Worm (Caenorhabditis elegans): ENCODE data around the gene nspg-11.

The nspg-11 gene

ce11 chrIV:9341591-9341990 lies 17.7 kb upstream of the nspg-11 start, which contains the start of gene vps-26:
TSS of gene vps-26 (minus strand) at chrIV:9341790.
- TF ChIP-seq cebp-1 (GFP tag; IDR thresholded peaks at IDR 0.05): no peak
- TF ChIP-seq cebp-1 (tag; optimal IDR thresholded peaks at IDR 0.05): peak; percentile 23
- TF ChIP-seq mcd-1 (GFP tag; IDR thresholded peaks at IDR 0.05): peak; percentile 84
- no peak for TF ChIP-seq snpc-3.4 (tag; optimal IDR thresholded peaks at IDR 0.05)
- no peak for TF ChIP-seq snpc-4 (GFP tag; optimal IDR thresholded peaks at IDR 0.05)
- peak in 1 of 4 experiments; percentile 6 for TF ChIP-seq snpc-4 (tag; optimal IDR thresholded peaks at IDR 0.05)
- peak; percentile 22 for TF ChIP-seq him-1 (tag; optimal IDR thresholded peaks at IDR 0.05)
- peak; percentile 22 for TF ChIP-seq efl-1 (GFP tag; optimal IDR thresholded peaks at IDR 0.05)
- no peak for TF ChIP-seq attf-6 (GFP tag; IDR thresholded peaks at IDR 0.05)

DNA sequence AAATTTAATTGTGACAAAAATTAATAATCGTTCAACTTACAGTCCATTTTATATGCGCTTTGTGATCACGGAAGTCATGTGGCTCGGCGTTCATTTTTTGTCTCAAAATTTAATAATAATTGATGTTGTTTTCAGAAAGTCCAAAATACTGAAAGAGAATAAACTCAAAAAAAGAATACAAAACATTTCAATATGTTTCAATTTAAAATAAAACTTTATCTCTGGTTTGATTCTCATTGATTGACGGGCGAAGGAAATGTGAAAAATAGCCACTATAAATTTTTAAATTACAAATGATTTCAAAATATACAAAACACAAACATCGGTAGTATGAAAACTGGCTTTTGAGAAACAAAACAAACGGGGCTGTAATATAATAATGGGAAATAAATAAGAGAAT lies 15.3 kb upstream of the nspg-11 start, which contains the start of gene T20D3.6:
T20D3.6 (minus strand) TSS at position 101 of the 400 bp plus-strand sequence.
- TF ChIP-seq egl-44 (GFP tag; IDR thresholded peaks at IDR 0.05) (no peak), efl-1 (GFP tag; optimal IDR thresholded peaks at IDR 0.05) (no peak), F49E8.2 (tag; optimal IDR thresholded peaks at IDR 0.05; ENCODE audit: insufficient read depth) (no peak), ets-4 (GFP tag; optimal IDR thresholded peaks at IDR 0.05) (no peak), ceh-58 (GFP tag; IDR thresholded peaks at IDR 0.05) (no peak), Y56A3A.18 (GFP tag; IDR thresholded peaks at IDR 0.05) (no peak), hlh-12 (tag; optimal IDR thresholded peaks at IDR 0.05) (no peak), ceh-79 (tag; optimal IDR thresholded peaks at IDR 0.05) (no peak), F33H1.4 (GFP tag; IDR thresholded peaks at IDR 0.05) (no peak), F57C9.4 (tag; optimal IDR thresholded peaks at IDR 0.05) (no peak), mes-4 (tag; optimal IDR thresholded peaks at IDR 0.05) (no peak), let-526 (GFP tag; IDR thresholded peaks at IDR 0.05) (no peak), F52B5.7 (tag; optimal IDR thresholded peaks at IDR 0.05) (no peak), somi-1 (GFP tag; optimal IDR thresholded peaks at IDR 0.05) (no peak), attf-3 (GFP tag; conservative IDR thresholded peaks at IDR 0.05) (no peak), rcor-1 (GFP tag; IDR thresholded peaks at IDR 0.05) (no peak), madf-3 (GFP tag; IDR thresholded peaks at IDR 0.05) (no peak)

ce11 chrIV:9336538-9337090 lies 12.7 kb upstream of the nspg-11 start, which contains the start of gene T20D3.5:
TSS of gene T20D3.5 (plus strand) at chrIV:9337040.
- TF ChIP-seq ztf-6 (GFP tag; IDR thresholded peaks at IDR 0.05): no peak
- TF ChIP-seq unc-62 (GFP tag; optimal IDR thresholded peaks at IDR 0.05): no peak
- peak; percentile 45 for TF ChIP-seq him-1 (tag; optimal IDR thresholded peaks at IDR 0.05)
- no peak for TF ChIP-seq Y56A3A.18 (GFP tag; IDR thresholded peaks at IDR 0.05)
- no peak for TF ChIP-seq mel-28 (tag; optimal IDR thresholded peaks at IDR 0.05; ENCODE audit: borderline replicate concordance)
- TF ChIP-seq attf-3 (GFP tag; conservative IDR thresholded peaks at IDR 0.05): no peak
- TF ChIP-seq lir-1 (GFP tag; conservative IDR thresholded peaks at IDR 0.05): no peak

- TF ChIP-seq F52B5.7 (tag; optimal IDR thresholded peaks at IDR 0.05) (no peak), egl-18 (GFP tag; IDR thresholded peaks at IDR 0.05) (no peak), hrde-1 (tag; optimal IDR thresholded peaks at IDR 0.05; ENCODE audit: borderline replicate concordance) (no peak), let-526 (GFP tag; IDR thresholded peaks at IDR 0.05) (no peak), egl-44 (GFP tag; IDR thresholded peaks at IDR 0.05) (0 out of 2 replicates have a peak, but pooled peaks have one; percentile 21), B0261.1 (tag; optimal IDR thresholded peaks at IDR 0.05) (no peak), lir-1 (GFP tag; conservative IDR thresholded peaks at IDR 0.05) (no peak), athp-1 (tag; optimal IDR thresholded peaks at IDR 0.05) (no peak), pha-4 (tag; optimal IDR thresholded peaks at IDR 0.05) (peak; percentile 15), lin-40 (tag; optimal IDR thresholded peaks at IDR 0.05) (peak; percentile 32), nfya-2 (GFP tag; IDR thresholded peaks at IDR 0.05) (no peak), tbp1 (GFP tag; optimal IDR thresholded peaks at IDR 0.05) (peak; percentile 8), B0336.3 (GFP tag; IDR thresholded peaks at IDR 0.05) (0 out of 2 replicates have a peak, but pooled peaks have one; percentile 26), hlh-26 (GFP tag; conservative IDR thresholded peaks at IDR 0.05) (no peak), attf-5 (GFP tag; optimal IDR thresholded peaks at IDR 0.05) (peak; percentile 43), Y53G8AR.9 (GFP tag; conservative IDR thresholded peaks at IDR 0.05) (no peak), ceh-79 (tag; optimal IDR thresholded peaks at IDR 0.05) (no peak), efl-1 (GFP tag; optimal IDR thresholded peaks at IDR 0.05) (no peak), F57C9.4 (tag; optimal IDR thresholded peaks at IDR 0.05) (no peak), dox-1 (GFP tag; IDR thresholded peaks at IDR 0.05) (no peak)
Observed at ce11 chrIV:9335552-9336251, 11.8 kb upstream of the nspg-11 start, which contains the start of the genes coa-4 and T20D3.14. TSS of gene coa-4 (minus strand) at chrIV:9335602. TSS of gene T20D3.14 (minus strand) at chrIV:9335909.

All from whole organism, young adult.